Worm (Caenorhabditis elegans) whole organism, L4/young adult: Measurements from ENCODE around the gene ppm-1.H.

Source experiments
- W03F9.2 ChIP-seq: fragments of 150-350 bp; optimal IDR thresholded peaks from 2 replicates; lab custom pipeline; 2014; ENCODE audit warnings: missing biosample characterization, missing genetic modification characterization
- dao-5 ChIP-seq: sonication (generic microtip); optimal IDR thresholded peaks from 2 replicates; lab custom pipeline; 2016; ENCODE audit warnings: missing genotype, missing genetic modification characterization, moderate library complexity, missing compliant biosample characterization
- him-1 ChIP-seq: sonication (generic microtip); optimal IDR thresholded peaks from 2 replicates; lab custom pipeline; 2016; ENCODE audit warnings: missing genotype, missing genetic modification reagents, missing genetic modification characterization, missing compliant biosample characterization

The ppm-1.H gene

ce11 chrIV:12218253-12218652 is 49.9 kb downstream of the ppm-1.H start:
- no peak for TF ChIP-seq dao-5 (tag; lab: Kevin White, UChicago)
- TF ChIP-seq him-1 (tag; lab: Kevin White, UChicago) = no peak
- no peak for TF ChIP-seq W03F9.2 (tag; lab: Kevin White, UChicago)

- no peak for TF ChIP-seq him-1 (tag; lab: Kevin White, UChicago)
- TF ChIP-seq dao-5 (tag; lab: Kevin White, UChicago) = no peak
- TF ChIP-seq W03F9.2 (tag; lab: Kevin White, UChicago) = no peak
Observed at ce11 chrIV:12217142-12217541, 51.0 kb downstream of the ppm-1.H start.

ce11 chrIV:12215762-12216295 is 52.3 kb downstream of the ppm-1.H start, which contains the start of gene phy-2:
Gene phy-2 (minus strand): TSS chrIV:12215987.
- TF ChIP-seq W03F9.2 (tag; lab: Kevin White, UChicago) (no peak), dao-5 (tag; lab: Kevin White, UChicago) (no peak), him-1 (tag; lab: Kevin White, UChicago) (no peak)
